Worm (Caenorhabditis elegans) whole organism, mixed stage, embryonic: Measurements from ENCODE around the gene scrm-5.

ENCODE experiments used
- nhr-12 ChIP-seq: fragments of 150-350 bp; optimal IDR thresholded peaks from 2 replicates; lab custom pipeline; 2014; ENCODE audit warnings: missing biosample characterization, missing genetic modification characterization
- nhr-76 ChIP-seq: sonication (generic microtip); optimal IDR thresholded peaks from 2 replicates; lab custom pipeline; 2017; ENCODE audit warnings: missing biosample characterization, missing genetic modification characterization

- TF ChIP-seq nhr-12 (tag; lab: Kevin White, UChicago) = no peak
- no peak for TF ChIP-seq nhr-76 (tag; lab: Kevin White, UChicago)
Observed at ce11 chrIV:4139022-4139421, 23.2 kb upstream of the scrm-5 start, which contains the start of gene F49F1.10.
